Worm (Caenorhabditis elegans): ENCODE measurements around the gene ugt-44.

DNA sequence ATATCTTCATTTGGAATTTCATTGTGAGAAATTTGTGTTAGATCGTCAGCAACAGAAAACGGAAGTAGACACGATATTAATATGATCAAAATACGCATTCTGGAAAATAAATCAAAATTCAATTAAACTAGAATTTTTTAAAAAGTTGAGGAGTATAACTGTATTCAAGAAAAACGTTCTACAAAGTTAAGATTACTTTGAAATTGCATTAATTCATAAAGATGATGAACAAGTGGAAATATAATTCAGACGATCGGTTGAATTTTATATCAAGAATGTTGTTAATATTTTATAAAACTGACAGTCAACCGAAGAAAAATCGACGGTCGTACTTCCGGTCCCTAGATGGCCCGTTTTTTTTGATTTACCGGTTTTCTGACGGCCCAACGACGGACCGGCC, 16.5 kb upstream of the ugt-44 start, which contains the start of gene F01D4.8:
- TF ChIP-seq C06A6.2 (GFP tag; conservative IDR thresholded peaks at IDR 0.05) (no peak), tbx-9 (tag; optimal IDR thresholded peaks at IDR 0.05; ENCODE audit: borderline replicate concordance) (no peak)

Data from whole organism, young adult.